Worm (Caenorhabditis elegans) whole organism, young adult: ENCODE data around the gene noca-1.

Experiments
- ceh-91 ChIP-seq: fragments of 200-800 bp; sonication (Bioruptor generic); IDR thresholded peaks from 2 replicates; pipeline ENCODE4 v1.3.6; 2022; ENCODE audit warnings: missing genetic modification reagents, missing genetic modification characterization, missing compliant biosample characterization
- lsl-1 ChIP-seq: fragments of 200-800 bp; sonication (Bioruptor generic); optimal IDR thresholded peaks from 2 replicates; lab custom pipeline; 2018; ENCODE audit warnings: mild to moderate bottlenecking, missing genetic modification characterization, moderate library complexity, missing compliant biosample characterization
- zfh-2 ChIP-seq: fragments of 200-800 bp; sonication (Bioruptor generic); conservative IDR thresholded peaks from 2 replicates; pipeline ENCODE4 v1.3.6; 2022; ENCODE audit warnings: missing genetic modification reagents, missing genetic modification characterization, missing compliant biosample characterization
- ztf-25 ChIP-seq: fragments of 200-800 bp; sonication (Bioruptor generic); IDR thresholded peaks from 2 replicates; pipeline ENCODE4 v1.3.6; 2022; ENCODE audit warnings: missing genetic modification reagents, missing genetic modification characterization, missing compliant biosample characterization

- TF ChIP-seq lsl-1 (GFP tag; lab: Kevin White, UChicago) (no peak), ztf-25 (GFP tag; lab: Robert Waterston, UW) (no peak), zfh-2 (GFP tag; lab: Robert Waterston, UW) (no peak), ceh-91 (GFP tag; lab: Robert Waterston, UW) (no peak)
Measured at ce11 chrV:13212584-13212983, 59.9 kb downstream of the noca-1 start.
